Fruit fly (Drosophila melanogaster): ENCODE results near the gene Gr5a.
A peak's percentile ranks its signal among the peaks of the same experiment; 100 is the strongest.

Gene Gr5a

DNA sequence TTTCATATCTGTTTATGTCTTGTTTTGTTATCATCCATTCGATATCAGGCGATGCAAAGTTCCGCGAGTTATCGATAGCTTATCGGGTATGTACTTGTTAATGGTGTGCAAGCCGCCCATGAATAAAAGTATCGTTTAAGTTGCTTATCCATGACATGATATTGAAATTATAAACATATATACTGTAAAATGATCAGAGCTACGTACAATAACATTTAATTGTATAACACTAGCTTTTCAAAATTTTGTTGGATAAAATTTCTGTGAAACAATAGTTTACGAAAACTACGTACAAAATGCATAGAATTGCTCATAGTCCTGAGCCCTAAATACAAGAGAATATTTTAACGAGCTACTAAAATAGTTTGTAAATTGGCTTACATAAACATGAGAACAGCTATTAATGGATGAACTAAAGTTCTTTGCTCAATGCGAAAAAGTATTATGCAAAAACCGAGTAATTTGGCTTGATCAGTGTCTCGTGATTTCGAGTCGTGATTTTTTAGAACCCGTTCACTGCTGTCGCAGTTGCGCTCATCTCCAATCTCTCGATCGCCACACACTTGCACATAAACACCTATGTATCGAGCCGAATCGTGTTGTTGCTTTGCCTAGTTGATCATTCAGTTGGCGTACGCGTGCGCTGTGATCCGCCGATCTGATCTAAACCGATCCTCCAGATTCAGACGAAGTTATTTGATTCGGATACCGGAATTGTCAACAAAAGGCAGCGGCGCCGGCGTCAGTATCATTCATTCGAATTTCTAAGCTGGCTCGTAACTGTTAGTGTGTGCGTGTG lies 9.2 kb downstream of the Gr5a start, which contains the start of the genes PGAP1 and cv (continued):
- TF ChIP-seq CG31627 (GFP tag; optimal IDR thresholded peaks at IDR 0.05) (peak; percentile 29), eg (GFP tag; IDR thresholded peaks at IDR 0.05) (0 out of 3 replicates have a peak, but pooled peaks have one; percentile 4), vri (GFP tag; optimal IDR thresholded peaks at IDR 0.05) (no peak), CG34406 (GFP tag; optimal IDR thresholded peaks at IDR 0.05) (peak; percentile 15), CG32006 (GFP tag; optimal IDR thresholded peaks at IDR 0.05) (peak; percentile 35), CG6854 (GFP tag; optimal IDR thresholded peaks at IDR 0.05) (no peak), Hr4 (GFP tag; optimal IDR thresholded peaks at IDR 0.05) (peak; percentile 31)

DNA sequence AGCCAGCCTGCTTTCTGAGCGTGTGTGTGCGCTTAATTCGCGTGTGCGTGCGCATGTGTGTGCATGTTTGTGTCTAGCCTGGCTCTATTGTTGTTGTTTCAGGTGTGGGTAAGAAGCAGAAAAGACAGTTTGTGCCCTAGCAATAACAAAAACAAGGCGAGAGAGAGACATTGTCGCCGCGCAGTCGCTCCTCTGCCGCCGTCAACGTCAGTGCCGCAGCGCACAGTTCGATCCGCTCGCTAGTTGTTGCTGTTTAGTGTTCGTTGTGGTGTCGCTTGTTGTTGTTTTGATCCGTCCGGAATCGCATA lies 9.8 kb downstream of the Gr5a start:
- TF ChIP-seq dsx (GFP tag; optimal IDR thresholded peaks at IDR 0.05; ENCODE audit: poor library complexity, severe bottlenecking) (peak; percentile 72), CG11762 (GFP tag; optimal IDR thresholded peaks at IDR 0.05; ENCODE audit: insufficient read depth) (no peak), fkh (GFP tag; optimal IDR thresholded peaks at IDR 0.05) (peak; percentile 42), Eip75B (GFP tag; optimal IDR thresholded peaks at IDR 0.05) (no peak), achi (GFP tag; optimal IDR thresholded peaks at IDR 0.05) (no peak), CG32006 (GFP tag; optimal IDR thresholded peaks at IDR 0.05) (no peak), CG6276 (GFP tag; optimal IDR thresholded peaks at IDR 0.05) (no peak), CG3032 (tag; optimal IDR thresholded peaks at IDR 0.05) (no peak), CG31627 (GFP tag; optimal IDR thresholded peaks at IDR 0.05) (no peak), CG6163 (GFP tag; IDR thresholded peaks at IDR 0.05) (no peak), cyc (GFP tag; optimal IDR thresholded peaks at IDR 0.05) (no peak), CG6792 (GFP tag; optimal IDR thresholded peaks at IDR 0.05) (no peak), Sox14 (GFP tag; optimal IDR thresholded peaks at IDR 0.05) (no peak), Ets21C (GFP tag; optimal IDR thresholded peaks at IDR 0.05) (no peak), CG10669 (GFP tag; optimal IDR thresholded peaks at IDR 0.05) (no peak), CG10631 (GFP tag; optimal IDR thresholded peaks at IDR 0.05) (no peak)

DNA sequence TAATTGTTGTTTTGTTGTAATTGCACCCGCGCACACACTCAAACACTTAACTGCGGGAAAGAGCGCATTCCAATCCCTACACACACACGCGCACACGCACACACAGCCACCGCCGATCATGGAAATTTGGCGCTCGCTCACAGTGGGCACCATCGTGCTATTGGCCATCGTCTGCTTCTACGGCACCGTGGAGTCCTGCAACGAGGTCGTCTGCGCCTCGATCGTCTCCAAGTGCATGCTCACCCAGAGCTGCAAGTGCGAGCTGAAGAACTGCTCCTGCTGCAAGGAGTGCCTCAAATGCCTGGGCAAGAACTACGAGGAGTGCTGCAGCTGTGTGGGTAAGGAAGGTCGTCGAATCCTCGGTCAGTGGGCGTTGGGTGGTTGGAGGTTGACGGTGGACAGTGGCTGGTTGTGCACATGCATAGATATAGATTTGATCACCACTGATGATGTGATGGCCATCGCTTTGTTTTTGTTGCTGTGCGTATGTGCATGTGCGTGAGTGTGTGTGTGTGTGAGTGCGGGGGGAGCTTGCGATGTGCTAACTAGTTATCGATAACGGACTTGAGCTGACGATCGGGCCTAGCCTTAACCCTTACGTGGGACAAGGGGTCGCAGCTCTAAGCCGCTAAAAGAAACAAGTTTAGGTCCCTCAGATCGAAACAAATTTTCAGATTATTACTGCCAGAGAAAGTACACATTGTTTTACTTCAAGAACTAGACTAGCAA lies 10.4 kb downstream of the Gr5a start:
- TF ChIP-seq CG15336 (GFP tag; IDR thresholded peaks at IDR 0.05): 0 out of 2 replicates have a peak, but pooled peaks have one; percentile 24
- TF ChIP-seq CG6808 (GFP tag; optimal IDR thresholded peaks at IDR 0.05): peak; percentile 5
- TF ChIP-seq Eip78C (GFP tag): peak; percentile 78
- peak; percentile 51 for TF ChIP-seq svp (GFP tag)
- TF ChIP-seq CG16779 (tag; optimal IDR thresholded peaks at IDR 0.05): peak; percentile 6
- no peak for TF ChIP-seq vri (GFP tag; optimal IDR thresholded peaks at IDR 0.05)
- TF ChIP-seq CG9139 (GFP tag; optimal IDR thresholded peaks at IDR 0.05): no peak
- TF ChIP-seq ss (GFP tag; optimal IDR thresholded peaks at IDR 0.05): peak in 1 of 2 experiments; percentile 1
- TF ChIP-seq CG32006 (GFP tag; optimal IDR thresholded peaks at IDR 0.05): peak; percentile 37

dm6 chrX:5695035-5695434 lies 14.6 kb downstream of the Gr5a start, which contains the start of gene CG3149:
CG3149 (minus strand) TSS chrX:5695205.
- TF ChIP-seq CG3032 (tag; optimal IDR thresholded peaks at IDR 0.05): no peak
- TF ChIP-seq spab (GFP tag; optimal IDR thresholded peaks at IDR 0.05): no peak
- no peak for TF ChIP-seq CG8119 (GFP tag; IDR thresholded peaks at IDR 0.05)
- no peak for TF ChIP-seq CG11762 (GFP tag; optimal IDR thresholded peaks at IDR 0.05; ENCODE audit: insufficient read depth)
- TF ChIP-seq Eip78C (GFP tag): peak; percentile 45
- no peak for TF ChIP-seq Hr4 (GFP tag; optimal IDR thresholded peaks at IDR 0.05)

DNA sequence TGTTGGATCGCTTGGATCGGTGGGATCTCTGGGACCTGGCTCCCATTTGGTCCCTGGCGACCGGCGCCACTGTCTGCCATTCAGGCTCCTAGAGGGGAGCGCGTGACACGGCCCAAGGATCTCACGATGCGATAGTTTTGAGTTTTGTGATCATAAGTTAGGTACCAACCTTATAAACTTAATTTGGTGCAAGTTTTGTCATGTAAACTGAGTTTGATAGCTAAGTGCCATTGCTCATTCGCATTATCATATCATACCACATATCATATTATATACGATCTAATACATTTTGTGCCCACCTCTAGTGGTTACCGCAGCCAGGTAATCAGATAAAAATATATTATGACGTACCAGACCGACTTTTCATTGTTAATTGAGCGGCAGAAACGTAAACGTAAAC lies 15.5 kb downstream of the Gr5a start:
- TF ChIP-seq Hr38 (GFP tag; optimal IDR thresholded peaks at IDR 0.05) (no peak), net (GFP tag; optimal IDR thresholded peaks at IDR 0.05) (no peak), CG34406 (GFP tag; optimal IDR thresholded peaks at IDR 0.05) (no peak), Smox (GFP tag; optimal IDR thresholded peaks at IDR 0.05) (no peak), CG10669 (GFP tag; optimal IDR thresholded peaks at IDR 0.05) (peak; percentile 29), CG3032 (tag; optimal IDR thresholded peaks at IDR 0.05) (peak; percentile 86), spab (GFP tag; optimal IDR thresholded peaks at IDR 0.05) (no peak), esn (GFP tag; optimal IDR thresholded peaks at IDR 0.05) (no peak), dsx (GFP tag; optimal IDR thresholded peaks at IDR 0.05; ENCODE audit: poor library complexity, severe bottlenecking) (peak; percentile 64), CG11294 (GFP tag; IDR thresholded peaks at IDR 0.05) (no peak), Sox102F (GFP tag; optimal IDR thresholded peaks at IDR 0.05) (no peak), eg (GFP tag; IDR thresholded peaks at IDR 0.05) (peak; percentile 22; the same call in 1 of the 3 replicates), Ets96B (tag; optimal IDR thresholded peaks at IDR 0.05) (peak; percentile 84), Eip93F (GFP tag; optimal IDR thresholded peaks at IDR 0.05) (no peak), Met (GFP tag; optimal IDR thresholded peaks at IDR 0.05) (no peak), fd85E (GFP tag; optimal IDR thresholded peaks at IDR 0.05) (no peak), CG6163 (GFP tag; IDR thresholded peaks at IDR 0.05) (peak; percentile 37)
